Worm (Caenorhabditis elegans) whole organism, L2 larva: ENCODE data around the gene cut-5.

Experiments
- C34F6.9 ChIP-seq: fragments of 150-350 bp; optimal IDR thresholded peaks from 2 replicates; lab custom pipeline; 2014; ENCODE audit warnings: missing biosample characterization, missing genetic modification characterization
- F13H6.1 ChIP-seq: sonication (generic microtip); optimal IDR thresholded peaks from 2 replicates; lab custom pipeline; 2016; ENCODE audit warnings: missing genetic modification characterization, missing compliant biosample characterization
- R02D3.7 ChIP-seq: fragments of 150-350 bp; optimal IDR thresholded peaks from 2 replicates; lab custom pipeline; 2014; ENCODE audit warnings: missing biosample characterization, missing genetic modification characterization
- Y55F3AM.14 ChIP-seq: fragments of 200-800 bp; sonication (Bioruptor generic); optimal IDR thresholded peaks from 2 replicates; lab custom pipeline; 2018; ENCODE audit warnings: mild to moderate bottlenecking, missing genetic modification characterization, missing compliant biosample characterization
- ZK546.5 ChIP-seq: sonication (generic microtip); optimal IDR thresholded peaks from 2 replicates; lab custom pipeline; 2017; ENCODE audit warnings: missing biosample characterization, missing genetic modification characterization
- alr-1 ChIP-seq: fragments of 150-350 bp; optimal IDR thresholded peaks from 2 replicates; lab custom pipeline; 2014; ENCODE audit warnings: missing biosample characterization, missing genetic modification characterization
- aly-2 ChIP-seq: fragments of 150-350 bp; optimal IDR thresholded peaks from 2 replicates; lab custom pipeline; 2014; ENCODE audit warnings: missing biosample characterization, missing genetic modification characterization
- ama-1 ChIP-seq: fragments of 150-350 bp; optimal IDR thresholded peaks from 2 replicates; lab custom pipeline; 2018; ENCODE audit warnings: inconsistent platforms
- blmp-1 ChIP-seq: sonication (generic microtip); optimal IDR thresholded peaks from 2 replicates; lab custom pipeline; 2017; ENCODE audit warnings: missing genetic modification characterization, mild to moderate bottlenecking, missing compliant biosample characterization, antibody characterized with exemption, moderate library complexity; ENCODE audit not compliant: insufficient read depth
- ceh-16 ChIP-seq: fragments of 150-350 bp; optimal IDR thresholded peaks from 2 replicates; lab custom pipeline; 2014; ENCODE audit warnings: missing biosample characterization, missing genetic modification characterization
- ceh-82 ChIP-seq: fragments of 150-350 bp; optimal IDR thresholded peaks from 2 replicates; lab custom pipeline; 2014; ENCODE audit warnings: missing biosample characterization, missing genetic modification characterization
- crh-2 ChIP-seq: sonication (generic microtip); optimal IDR thresholded peaks from 2 replicates; lab custom pipeline; 2017; ENCODE audit warnings: missing biosample characterization, missing genetic modification characterization
- egl-27 ChIP-seq: sonication (generic microtip); optimal IDR thresholded peaks from 3 replicates; lab custom pipeline; 2017; ENCODE audit warnings: missing biosample characterization, missing genetic modification reagents, missing genetic modification characterization
- elt-1 ChIP-seq: fragments of 150-350 bp; optimal IDR thresholded peaks from 2 replicates; lab custom pipeline; 2014; ENCODE audit warnings: missing biosample characterization, missing genetic modification characterization
- elt-3 ChIP-seq: sonication (generic microtip); optimal IDR thresholded peaks from 2 replicates; lab custom pipeline; 2017; ENCODE audit warnings: missing biosample characterization, missing genetic modification characterization
- fos-1 ChIP-seq: fragments of 150-350 bp; optimal IDR thresholded peaks from 2 replicates; lab custom pipeline; 2014; ENCODE audit warnings: missing biosample characterization, missing genetic modification characterization
- lin-11 ChIP-seq: fragments of 150-350 bp; sonication (generic microtip); optimal IDR thresholded peaks from 2 replicates; lab custom pipeline; 2014; ENCODE audit warnings: missing biosample characterization, missing genetic modification characterization, inconsistent platforms, mixed read lengths
- lin-13 ChIP-seq: fragments of 150-350 bp; optimal IDR thresholded peaks from 2 replicates; lab custom pipeline; 2014; ENCODE audit warnings: missing biosample characterization, missing genetic modification reagents, missing genetic modification characterization
- lsy-2 ChIP-seq, 2 experiments: fragments of 150-350 bp in 1 of 2; sonication (generic microtip) in 1 of 2; optimal IDR thresholded peaks; 2 replicates each; lab custom pipeline; 2014 to 2017; ENCODE audit warnings: missing biosample characterization in 2 of 2, missing genetic modification characterization in 2 of 2
- mbf-1 ChIP-seq: sonication (generic microtip); optimal IDR thresholded peaks from 2 replicates; lab custom pipeline; 2017; ENCODE audit warnings: missing biosample characterization, missing genetic modification characterization
- nhr-10 ChIP-seq: sonication (generic microtip); optimal IDR thresholded peaks from 2 replicates; lab custom pipeline; 2017; ENCODE audit warnings: missing biosample characterization, missing genetic modification characterization
- nhr-12 ChIP-seq: fragments of 150-350 bp; optimal IDR thresholded peaks from 2 replicates; lab custom pipeline; 2014; ENCODE audit warnings: missing biosample characterization, missing genetic modification characterization
- nhr-129 ChIP-seq: fragments of 150-350 bp; optimal IDR thresholded peaks from 2 replicates; lab custom pipeline; 2014; ENCODE audit warnings: missing biosample characterization, missing genetic modification characterization
- nhr-21 ChIP-seq: fragments of 150-350 bp; optimal IDR thresholded peaks from 2 replicates; lab custom pipeline; 2014; ENCODE audit warnings: missing biosample characterization, missing genetic modification characterization
- nhr-23 ChIP-seq: fragments of 150-350 bp; optimal IDR thresholded peaks from 2 replicates; lab custom pipeline; 2014; ENCODE audit warnings: missing biosample characterization, missing genetic modification reagents, missing genetic modification characterization
- nhr-25 ChIP-seq: fragments of 150-350 bp; sonication (generic microtip); optimal IDR thresholded peaks from 3 replicates; lab custom pipeline; 2014; ENCODE audit warnings: missing biosample characterization, missing genetic modification characterization
- nhr-6 ChIP-seq: fragments of 150-350 bp; optimal IDR thresholded peaks from 2 replicates; lab custom pipeline; 2014; ENCODE audit warnings: missing biosample characterization, missing genetic modification characterization
- sem-4 ChIP-seq: fragments of 150-350 bp; optimal IDR thresholded peaks from 2 replicates; lab custom pipeline; 2014; ENCODE audit warnings: missing biosample characterization, missing genetic modification reagents, missing genetic modification characterization
- sma-3 ChIP-seq: sonication (generic microtip); optimal IDR thresholded peaks from 2 replicates; lab custom pipeline; 2016; ENCODE audit warnings: missing genetic modification reagents, missing genetic modification characterization, missing compliant biosample characterization
- sma-9 ChIP-seq, 2 experiments: fragments of 150-350 bp in 1 of 2; sonication (generic microtip) in 1 of 2; optimal IDR thresholded peaks; 2 replicates each; lab custom pipeline; 2014 to 2016; ENCODE audit warnings: missing genetic modification characterization in 2 of 2, mild to moderate bottlenecking in 1 of 2, missing biosample characterization in 1 of 2, missing compliant biosample characterization in 1 of 2, missing genetic modification reagents in 1 of 2, moderate library complexity in 1 of 2
- snpc-4 ChIP-seq: fragments of 150-350 bp; optimal IDR thresholded peaks from 2 replicates; lab custom pipeline; 2014; ENCODE audit warnings: missing biosample characterization, missing genetic modification characterization
- unc-39 ChIP-seq: fragments of 150-350 bp; optimal IDR thresholded peaks from 2 replicates; lab custom pipeline; 2014; ENCODE audit warnings: missing biosample characterization, missing genetic modification characterization
- unc-55 ChIP-seq: fragments of 150-350 bp; sonication (generic microtip); optimal IDR thresholded peaks from 3 replicates; lab custom pipeline; 2014; ENCODE audit warnings: missing biosample characterization, missing genetic modification reagents, missing genetic modification characterization
- unc-62 ChIP-seq: fragments of 150-350 bp; optimal IDR thresholded peaks from 2 replicates; lab custom pipeline; 2014; ENCODE audit warnings: missing biosample characterization, missing genetic modification reagents, missing genetic modification characterization
- ztf-11 ChIP-seq: sonication (generic microtip); optimal IDR thresholded peaks from 2 replicates; lab custom pipeline; 2017; ENCODE audit warnings: missing biosample characterization, missing genetic modification characterization
- ztf-4 ChIP-seq: fragments of 150-350 bp; optimal IDR thresholded peaks from 2 replicates; lab custom pipeline; 2014; ENCODE audit warnings: missing biosample characterization, missing genetic modification characterization

The cut-5 gene

DNA sequence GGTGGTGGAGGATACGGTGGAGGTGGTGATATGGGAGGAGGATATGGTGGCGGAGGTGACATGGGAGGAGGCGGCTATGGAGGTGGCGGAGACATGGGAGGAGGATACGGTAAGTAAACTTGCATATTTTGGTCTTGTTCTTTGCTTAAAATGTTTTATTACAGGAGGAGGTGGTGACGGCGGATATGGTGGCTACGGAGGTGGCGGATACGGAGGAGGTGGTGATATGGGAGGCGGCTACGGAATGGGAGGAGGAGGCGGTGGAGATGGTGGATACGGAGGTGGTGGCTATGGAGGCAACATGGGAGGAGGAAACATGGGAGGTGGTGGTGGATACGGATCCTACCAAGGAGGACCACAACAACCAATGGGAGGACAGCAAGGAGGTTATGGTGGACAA is 1.4 kb downstream of the cut-5 start:
- TF ChIP-seq ceh-82 (tag; lab: Kevin White, UChicago) (no peak), lin-13 (GFP tag; lab: Kevin White, UChicago) (no peak), aly-2 (tag; lab: Kevin White, UChicago) (no peak), unc-62 (GFP tag; lab: Kevin White, UChicago) (no peak), blmp-1 (tag; lab: Kevin White, UChicago) (no peak), ceh-16 (tag; lab: Kevin White, UChicago) (no peak), ztf-11 (tag; lab: Kevin White, UChicago) (no peak), Y55F3AM.14 (GFP tag; lab: Kevin White, UChicago) (no peak), sma-3 (GFP tag; lab: Kevin White, UChicago) (no peak), F13H6.1 (no peak)
- TF ChIP-seq, all 48 proteins: peak for 0

DNA sequence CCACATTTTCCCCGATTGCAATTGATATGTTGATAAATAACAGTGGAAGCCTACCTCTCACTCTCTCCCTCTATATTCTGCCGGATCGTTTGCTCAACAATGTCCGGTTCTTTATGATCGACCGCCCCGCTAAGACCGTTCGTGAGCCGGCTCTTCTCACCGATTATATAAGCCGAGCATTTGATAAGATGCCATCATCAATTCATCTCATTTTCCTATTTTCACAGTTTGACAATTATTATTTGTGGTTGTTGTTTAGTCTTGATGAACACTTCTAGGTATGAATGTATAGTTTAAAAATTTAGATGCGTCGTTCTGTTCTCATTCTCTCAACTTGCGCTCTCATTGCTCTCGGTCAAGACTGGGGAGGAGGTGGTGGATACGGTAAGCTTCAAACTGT is 1.9 kb downstream of the cut-5 start, which contains the start of gene idpa-3:
TSS of gene idpa-3 (plus strand) at position 301 of the 400 bp plus-strand sequence.
- TF ChIP-seq mbf-1, result no peak
- TF ChIP-seq egl-27, result no peak
- no peak for TF ChIP-seq alr-1 (tag; lab: Kevin White, UChicago)

DNA sequence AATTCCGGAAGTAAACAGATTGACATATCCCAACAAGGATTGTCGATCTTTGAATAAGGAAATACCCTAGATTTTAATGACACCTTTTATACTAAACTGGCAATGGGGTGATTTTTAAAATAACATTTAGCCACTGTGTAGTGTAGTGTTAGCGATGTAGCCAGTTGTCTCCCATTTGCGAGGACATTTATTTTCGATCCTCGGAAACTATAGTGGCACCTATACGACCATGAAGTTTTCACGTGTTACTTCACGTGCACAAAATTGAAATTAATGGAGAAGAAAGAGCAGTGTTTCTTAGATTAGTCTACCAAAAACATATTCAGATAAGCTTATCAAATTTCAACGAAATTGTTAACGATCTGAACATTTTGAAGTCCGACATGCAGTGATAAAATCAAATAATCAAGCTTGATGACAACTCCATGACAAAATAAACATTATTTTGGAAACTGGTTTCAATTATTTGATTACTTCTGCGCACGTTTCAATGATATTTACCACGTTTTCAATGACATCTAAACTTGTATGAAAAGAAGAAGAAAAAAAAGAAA is 4.6 kb downstream of the cut-5 start, which contains the start of gene R07E3.4:
TSS of gene R07E3.4 (minus strand) at position 51 of the 554 bp plus-strand sequence.
- TF ChIP-seq crh-2 (tag; lab: Kevin White, UChicago), result peak; percentile 18
- TF ChIP-seq C34F6.9 (tag; lab: Kevin White, UChicago), result peak; percentile 29
- TF ChIP-seq mbf-1, result no peak
- no peak for TF ChIP-seq snpc-4 (tag; lab: Kevin White, UChicago)
- no peak for TF ChIP-seq lin-13 (GFP tag; lab: Kevin White, UChicago)
- TF ChIP-seq sma-9 (GFP tag; optimal IDR thresholded peaks at IDR 0.05; lab: Kevin White, UChicago), result peak; percentile 75
- TF ChIP-seq sma-9 (tag; optimal IDR thresholded peaks at IDR 0.05; lab: Kevin White, UChicago), result no peak
- TF ChIP-seq F13H6.1, result peak; percentile 20
- TF ChIP-seq fos-1 (tag; lab: Kevin White, UChicago), result peak; percentile 22
- no peak for TF ChIP-seq alr-1 (tag; lab: Kevin White, UChicago)
- TF ChIP-seq nhr-25 (tag; lab: Kevin White, UChicago), result peak; percentile 14
- TF ChIP-seq egl-27, result peak; percentile 75
- TF ChIP-seq sma-3 (GFP tag; lab: Kevin White, UChicago), result peak; percentile 23
- TF ChIP-seq, all 48 proteins: peak for 8

DNA sequence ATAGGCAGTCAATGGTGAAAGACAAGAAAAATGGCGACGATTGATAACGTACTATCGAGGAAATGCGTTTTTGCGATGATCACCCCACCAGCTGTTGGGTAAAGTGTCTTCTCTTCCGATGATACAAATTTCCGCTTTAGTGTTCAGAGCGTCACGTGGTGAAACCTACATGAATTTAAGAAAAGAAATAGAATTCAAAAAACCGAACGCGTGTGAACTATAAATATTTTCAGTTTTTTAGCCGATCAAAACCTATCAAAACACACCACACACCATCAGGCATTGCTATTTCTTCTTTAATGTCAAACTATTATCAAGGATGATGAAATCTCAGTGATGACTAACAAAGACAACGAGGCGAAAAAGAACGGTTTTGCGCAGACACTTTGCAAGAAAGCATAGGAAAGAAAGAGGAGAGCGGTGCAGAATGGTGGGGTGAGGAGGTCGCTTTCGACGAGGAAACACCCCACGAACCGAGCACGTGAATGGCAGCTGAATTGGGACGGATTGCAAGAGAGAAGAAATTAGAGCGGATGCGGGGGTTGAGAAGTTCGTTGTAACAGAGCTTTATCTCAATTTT is 5.9 kb downstream of the cut-5 start:
- TF ChIP-seq fos-1 (tag; lab: Kevin White, UChicago) (peak; percentile 40), nhr-12 (tag; lab: Kevin White, UChicago) (no peak), R02D3.7 (tag; lab: Kevin White, UChicago) (no peak), C34F6.9 (tag; lab: Kevin White, UChicago) (peak; percentile 48), sma-3 (GFP tag; lab: Kevin White, UChicago) (peak; percentile 77), sem-4 (tag; lab: Kevin White, UChicago) (peak; percentile 68), nhr-21 (tag; lab: Kevin White, UChicago) (peak; percentile 39), lin-13 (GFP tag; lab: Kevin White, UChicago) (peak; percentile 6), F13H6.1 (peak; percentile 39), nhr-6 (tag; lab: Kevin White, UChicago) (peak; percentile 2), egl-27 (peak; percentile 47), alr-1 (tag; lab: Kevin White, UChicago) (no peak), sma-9 (GFP tag; optimal IDR thresholded peaks at IDR 0.05; lab: Kevin White, UChicago) (peak; percentile 91), sma-9 (tag; optimal IDR thresholded peaks at IDR 0.05; lab: Kevin White, UChicago) (no peak), lsy-2 (tag; optimal IDR thresholded peaks at IDR 0.05; lab: Kevin White, UChicago) (peak in 1 of 2 experiments; percentile 37), blmp-1 (tag; lab: Kevin White, UChicago) (peak; percentile 26), unc-39 (tag; lab: Kevin White, UChicago) (no peak), nhr-129 (tag; lab: Kevin White, UChicago) (peak; percentile 50), crh-2 (tag; lab: Kevin White, UChicago) (peak; percentile 27)

DNA sequence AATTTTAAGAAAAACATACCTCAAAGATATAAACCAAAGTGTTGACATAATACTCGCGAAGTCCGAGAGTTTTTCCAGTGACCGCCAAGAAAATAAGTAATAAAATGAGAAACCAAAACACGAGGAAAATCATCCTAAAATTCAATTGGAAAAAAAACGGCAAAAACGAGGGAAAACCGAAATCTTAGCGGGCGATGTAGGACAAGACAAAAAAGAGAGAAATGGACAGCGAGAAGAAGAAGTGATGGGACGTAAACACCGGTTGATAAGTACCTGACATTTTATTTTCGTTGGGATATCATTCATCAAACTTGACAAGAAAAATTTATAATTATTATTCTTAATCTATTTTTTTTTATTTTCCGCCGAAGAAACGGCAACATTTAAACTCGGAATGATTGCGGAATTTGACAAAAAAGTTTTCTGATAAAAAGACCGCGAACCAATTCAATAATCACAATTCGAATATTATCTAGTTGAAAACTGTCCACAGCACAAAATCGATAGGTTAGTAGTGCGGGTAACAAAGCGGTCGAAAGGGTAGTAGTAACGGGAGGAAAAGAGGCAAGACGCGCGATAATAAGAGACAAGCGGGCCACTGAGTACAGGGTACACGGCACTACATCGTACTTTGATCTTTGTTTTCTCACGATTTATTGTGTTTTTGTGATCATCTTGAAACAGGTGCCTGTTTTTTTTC is 10.5 kb downstream of the cut-5 start, which contains the start of gene acl-5:
TSS of gene acl-5 (minus strand) at position 134 of the 700 bp plus-strand sequence.
- no peak for TF ChIP-seq unc-55 (GFP tag; lab: Kevin White, UChicago)
- no peak for TF ChIP-seq crh-2 (tag; lab: Kevin White, UChicago)
- no peak for TF ChIP-seq nhr-10
- no peak for TF ChIP-seq elt-3
- TF ChIP-seq lin-11 (tag; lab: Kevin White, UChicago), result no peak
- no peak for TF ChIP-seq unc-39 (tag; lab: Kevin White, UChicago)
- no peak for TF ChIP-seq ztf-4 (tag; lab: Kevin White, UChicago)
- no peak for TF ChIP-seq ZK546.5 (tag; lab: Kevin White, UChicago)
- no peak for TF ChIP-seq C34F6.9 (tag; lab: Kevin White, UChicago)
- TF ChIP-seq nhr-12 (tag; lab: Kevin White, UChicago), result no peak
- TF ChIP-seq lsy-2 (tag; optimal IDR thresholded peaks at IDR 0.05; lab: Kevin White, UChicago), result no peak
- no peak for TF ChIP-seq ama-1
- no peak for TF ChIP-seq snpc-4 (tag; lab: Kevin White, UChicago)
- no peak for TF ChIP-seq nhr-23
- TF ChIP-seq nhr-25 (tag; lab: Kevin White, UChicago), result no peak
- no peak for TF ChIP-seq elt-1 (tag; lab: Kevin White, UChicago)
- TF ChIP-seq, all 48 proteins: peak for 0
